Worm (Caenorhabditis elegans) whole organism, midembryonic: ENCODE measurements around the gene srz-5.

ENCODE experiments used
- T22C8.4 ChIP-seq: fragments of 200-800 bp; sonication (Bioruptor generic); IDR thresholded peaks from 2 replicates; pipeline ENCODE4 v1.3.6; 2022; ENCODE audit warnings: missing genetic modification characterization, missing compliant biosample characterization
- cog-1 ChIP-seq: sonication (generic microtip); optimal IDR thresholded peaks from 2 replicates; lab custom pipeline; 2016; ENCODE audit warnings: missing genetic modification characterization, missing compliant biosample characterization
- flt-1 ChIP-seq: fragments of 200-800 bp; sonication (Bioruptor generic); IDR thresholded peaks from 2 replicates; pipeline ENCODE4 v1.3.6; 2022; ENCODE audit warnings: missing genetic modification characterization, missing compliant biosample characterization
- klf-2 ChIP-seq: fragments of 200-800 bp; sonication (Bioruptor generic); conservative IDR thresholded peaks from 2 replicates; pipeline ENCODE4 v1.3.6; 2022; ENCODE audit warnings: missing genetic modification reagents, missing genetic modification characterization, missing compliant biosample characterization
- med-1 ChIP-seq: sonication (generic microtip); optimal IDR thresholded peaks from 2 replicates; lab custom pipeline; 2017; ENCODE audit warnings: missing genetic modification characterization, mild to moderate bottlenecking, missing compliant biosample characterization, antibody characterized with exemption, missing genetic modification reagents; ENCODE audit not compliant: insufficient read depth
- ref-1 ChIP-seq: fragments of 200-800 bp; sonication (Bioruptor generic); conservative IDR thresholded peaks from 2 replicates; pipeline ENCODE4 v1.3.6; 2022; ENCODE audit warnings: missing genetic modification reagents, missing genetic modification characterization, missing compliant biosample characterization
- tab-1 ChIP-seq: fragments of 200-800 bp; sonication (Bioruptor generic); IDR thresholded peaks from 2 replicates; pipeline ENCODE4 v1.3.6; 2022; ENCODE audit warnings: missing genetic modification characterization, missing compliant biosample characterization
- ztf-29 ChIP-seq: fragments of 200-800 bp; sonication (Bioruptor generic); IDR thresholded peaks from 2 replicates; pipeline ENCODE4 v1.3.6; 2022; ENCODE audit warnings: missing genetic modification reagents, missing genetic modification characterization, missing compliant biosample characterization

DNA sequence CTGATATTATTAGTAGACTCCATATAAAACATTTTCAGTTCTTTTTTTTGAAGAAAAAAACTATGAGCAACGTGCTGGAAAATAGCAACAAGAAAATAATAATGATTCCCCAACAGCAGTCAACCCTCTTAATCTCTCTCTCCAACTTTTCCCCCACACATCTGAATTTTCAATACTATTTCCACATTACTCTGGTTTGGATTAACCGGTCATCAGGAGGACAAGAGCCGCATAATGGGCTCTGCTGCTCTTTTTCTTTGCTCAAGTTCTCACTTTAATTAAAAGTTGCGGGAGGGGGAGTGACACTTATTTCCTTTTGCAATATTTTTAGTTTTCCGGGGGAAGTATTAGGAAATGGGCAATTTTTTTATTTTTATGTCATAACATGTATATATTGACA is 12.9 kb upstream of the srz-5 start:
- TF ChIP-seq med-1 (no peak), flt-1 (no peak), tab-1 (GFP tag; lab: Robert Waterston, UW) (no peak), klf-2 (GFP tag; lab: Robert Waterston, UW) (no peak), cog-1 (no peak), ztf-29 (GFP tag; lab: Robert Waterston, UW) (no peak), ref-1 (GFP tag; lab: Robert Waterston, UW) (no peak), T22C8.4 (no peak)
